Worm (Caenorhabditis elegans): ENCODE measurements around the gene skr-3.

- TF ChIP-seq ztf-4 (tag; optimal IDR thresholded peaks at IDR 0.05) (no peak), egl-27 (tag; optimal IDR thresholded peaks at IDR 0.05) (no peak), mdl-1 (tag; optimal IDR thresholded peaks at IDR 0.05) (no peak), unc-39 (tag; optimal IDR thresholded peaks at IDR 0.05) (no peak), daf-12 (tag; optimal IDR thresholded peaks at IDR 0.05) (no peak), elt-3 (tag; optimal IDR thresholded peaks at IDR 0.05) (no peak), jun-1 (tag; optimal IDR thresholded peaks at IDR 0.05) (no peak), ztf-11 (tag; optimal IDR thresholded peaks at IDR 0.05) (no peak)
Measured at ce11 chrV:16115381-16115780, 5.5 kb upstream of the skr-3 start, which contains the start of gene str-25.

All from whole organism, L3 larva.